Worm (Caenorhabditis elegans): ENCODE results near the gene ttbk-5.

DNA sequence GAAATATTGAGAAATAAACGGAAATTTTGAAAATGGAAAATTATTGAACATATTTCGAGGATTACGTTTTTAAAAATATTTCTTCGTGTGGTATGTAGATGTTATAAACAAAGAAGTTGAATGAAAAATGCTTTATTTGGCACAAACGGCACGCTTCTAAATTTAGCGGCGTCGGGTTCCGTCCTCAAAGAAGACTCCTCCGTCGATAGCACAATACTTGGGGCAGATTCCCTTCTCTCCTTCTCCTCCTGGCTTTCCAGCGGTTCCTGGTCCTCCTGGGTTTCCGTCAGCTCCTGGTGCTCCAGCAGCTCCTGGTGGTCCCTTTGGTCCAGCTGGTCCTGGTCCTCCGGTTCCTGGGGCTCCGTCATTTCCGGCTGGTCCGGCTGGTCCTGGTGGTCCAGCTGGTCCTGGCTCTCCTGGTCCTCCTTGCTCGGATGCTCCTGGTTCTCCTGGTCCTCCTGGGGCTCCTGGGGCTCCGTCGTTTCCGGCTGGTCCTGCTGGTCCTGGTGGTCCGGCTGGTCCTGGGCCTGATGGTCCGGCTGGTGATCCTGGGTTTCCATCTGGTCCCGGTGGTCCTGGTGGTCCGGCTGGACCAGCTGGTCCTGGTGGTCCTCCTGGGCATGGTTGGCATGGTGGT lies 6.0 kb upstream of the ttbk-5 start, which contains the start of gene W01B6.8:
- TF ChIP-seq blmp-1 (tag; optimal IDR thresholded peaks at IDR 0.05), result no peak
- TF ChIP-seq snpc-4 (tag; optimal IDR thresholded peaks at IDR 0.05), result no peak
- no peak for TF ChIP-seq nhr-12 (tag; optimal IDR thresholded peaks at IDR 0.05)
- TF ChIP-seq pha-4 (tag; optimal IDR thresholded peaks at IDR 0.05), result no peak
- TF ChIP-seq ces-1 (GFP tag; optimal IDR thresholded peaks at IDR 0.05), result no peak
- no peak for TF ChIP-seq mep-1 (tag; optimal IDR thresholded peaks at IDR 0.05)
- TF ChIP-seq elt-3 (tag; optimal IDR thresholded peaks at IDR 0.05), result no peak
- no peak for TF ChIP-seq unc-120 (tag; optimal IDR thresholded peaks at IDR 0.05; ENCODE audit: poor library complexity, severe bottlenecking)
- no peak for TF ChIP-seq unc-39 (tag; optimal IDR thresholded peaks at IDR 0.05)
- no peak for TF ChIP-seq ham-2 (GFP tag; optimal IDR thresholded peaks at IDR 0.05)
- TF ChIP-seq mls-2 (tag; optimal IDR thresholded peaks at IDR 0.05), result no peak
- TF ChIP-seq lin-13 (tag; optimal IDR thresholded peaks at IDR 0.05), result no peak
- no peak for TF ChIP-seq nhr-76 (tag; optimal IDR thresholded peaks at IDR 0.05)
- TF ChIP-seq nhr-28 (tag; optimal IDR thresholded peaks at IDR 0.05), result no peak

All from whole organism, mixed stage, embryonic.